Fruit fly (Drosophila melanogaster) whole organism, pupa: ENCODE data around the gene CG18558.

Source experiments
- CG10348 ChIP-seq: fragments of 200-800 bp; sonication (Bioruptor generic); IDR thresholded peaks from 2 replicates; pipeline ENCODE4 v1.3.6; 2022; ENCODE audit warnings: missing biosample characterization, missing genetic modification characterization
- CG12605 ChIP-seq: fragments of 200-800 bp; sonication (Bioruptor generic); IDR thresholded peaks from 2 replicates; pipeline ENCODE4 v1.3.6; 2022; ENCODE audit warnings: missing biosample characterization, missing genetic modification characterization
- CG14655 ChIP-seq: fragments of 200-800 bp; sonication (Bioruptor generic); optimal IDR thresholded peaks from 3 replicates; lab custom pipeline; 2017; ENCODE audit warnings: mild to moderate bottlenecking, missing biosample characterization, missing genetic modification reagents, missing genetic modification characterization
- CG32121 ChIP-seq: fragments of 200-800 bp; sonication (Bioruptor generic); IDR thresholded peaks from 2 replicates; pipeline ENCODE4 v1.3.6; 2022; ENCODE audit warnings: missing biosample characterization, missing genetic modification characterization
- CG8159 ChIP-seq: fragments of 200-800 bp; sonication (Bioruptor generic); optimal IDR thresholded peaks from 3 replicates; lab custom pipeline; 2018; ENCODE audit warnings: missing biosample characterization, mild to moderate bottlenecking, missing genetic modification characterization, moderate library complexity
- CG8301 ChIP-seq: fragments of 200-800 bp; sonication (Bioruptor generic); optimal IDR thresholded peaks from 2 replicates; lab custom pipeline; 2018; ENCODE audit warnings: missing biosample characterization, mild to moderate bottlenecking, missing genetic modification characterization
- CG9948 ChIP-seq: fragments of 200-800 bp; sonication (Bioruptor generic); optimal IDR thresholded peaks from 2 replicates; lab custom pipeline; 2018; ENCODE audit warnings: missing biosample characterization, mild to moderate bottlenecking, missing genetic modification characterization, moderate library complexity
- D1 ChIP-seq: fragments of 200-800 bp; sonication (Bioruptor generic); optimal IDR thresholded peaks from 2 replicates; lab custom pipeline; 2018; ENCODE audit warnings: missing biosample characterization, mild to moderate bottlenecking, missing genetic modification characterization, moderate library complexity
- Ets98B ChIP-seq: fragments of 200-800 bp; sonication (Bioruptor generic); IDR thresholded peaks from 2 replicates; pipeline ENCODE4 v1.3.6; 2022; ENCODE audit warnings: missing biosample characterization, missing genetic modification characterization
- Pif1A ChIP-seq: fragments of 200-800 bp; sonication (Bioruptor generic); optimal IDR thresholded peaks from 3 replicates; lab custom pipeline; 2016; ENCODE audit warnings: missing biosample characterization, missing genetic modification characterization
- Pif1B ChIP-seq: fragments of 200-800 bp; sonication (Bioruptor generic); optimal IDR thresholded peaks from 3 replicates; lab custom pipeline; 2016; ENCODE audit warnings: missing biosample characterization, missing genetic modification characterization
- Snoo ChIP-seq: fragments of 200-800 bp; sonication (Bioruptor generic); optimal IDR thresholded peaks from 3 replicates; lab custom pipeline; 2017; ENCODE audit warnings: missing biosample characterization, mild to moderate bottlenecking, missing genetic modification characterization, inconsistent platforms
- gl ChIP-seq: fragments of 200-800 bp; sonication (Bioruptor generic); optimal IDR thresholded peaks from 2 replicates; lab custom pipeline; 2018; ENCODE audit warnings: missing biosample characterization, mild to moderate bottlenecking, missing genetic modification characterization
- rn ChIP-seq: fragments of 200-800 bp; sonication (Bioruptor generic); IDR thresholded peaks from 2 replicates; pipeline ENCODE4 v1.3.6; 2022; ENCODE audit warnings: missing biosample characterization, missing genetic modification characterization

DNA sequence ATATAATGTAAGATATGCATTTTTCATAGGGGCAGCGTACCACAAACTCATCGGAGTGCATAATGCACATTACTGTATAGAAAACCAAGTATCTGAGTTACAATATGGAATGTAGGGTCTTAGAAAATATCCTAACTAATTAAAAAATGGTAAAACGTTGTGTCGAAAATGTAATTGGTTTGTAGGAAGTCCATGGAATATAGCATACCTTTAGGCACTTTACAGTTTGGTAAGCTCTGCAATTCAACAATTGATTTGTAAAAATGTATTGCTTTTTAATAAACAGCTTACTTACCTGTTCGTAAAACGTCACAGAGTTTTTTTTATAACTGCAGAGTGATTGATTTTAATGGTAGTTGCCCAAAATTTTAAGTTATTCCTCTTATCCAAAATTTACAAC is 32.2 kb downstream of the CG18558 start, which contains the start of gene CG2964:
- no peak for TF ChIP-seq Snoo (tag; lab: Kevin White, UChicago)
- no peak for TF ChIP-seq CG8301 (tag; lab: Kevin White, UChicago)
- no peak for TF ChIP-seq gl
- no peak for TF ChIP-seq CG14655 (GFP tag; lab: Kevin White, UChicago)
- no peak for TF ChIP-seq D1 (tag; lab: Kevin White, UChicago)
- no peak for TF ChIP-seq Ets98B
- TF ChIP-seq Pif1B (GFP tag; lab: Kevin White, UChicago): no peak
- TF ChIP-seq CG12605: no peak
- no peak for TF ChIP-seq CG32121
- no peak for TF ChIP-seq CG8159 (tag; lab: Kevin White, UChicago)
- no peak for TF ChIP-seq CG10348
- TF ChIP-seq Pif1A (GFP tag; lab: Kevin White, UChicago): no peak
- no peak for TF ChIP-seq CG9948 (tag; lab: Kevin White, UChicago)
- no peak for TF ChIP-seq rn (GFP tag; lab: Robert Waterston, UW)
